Fruit fly (Drosophila melanogaster): ENCODE data around the gene VhaPPA1-1.

DNA sequence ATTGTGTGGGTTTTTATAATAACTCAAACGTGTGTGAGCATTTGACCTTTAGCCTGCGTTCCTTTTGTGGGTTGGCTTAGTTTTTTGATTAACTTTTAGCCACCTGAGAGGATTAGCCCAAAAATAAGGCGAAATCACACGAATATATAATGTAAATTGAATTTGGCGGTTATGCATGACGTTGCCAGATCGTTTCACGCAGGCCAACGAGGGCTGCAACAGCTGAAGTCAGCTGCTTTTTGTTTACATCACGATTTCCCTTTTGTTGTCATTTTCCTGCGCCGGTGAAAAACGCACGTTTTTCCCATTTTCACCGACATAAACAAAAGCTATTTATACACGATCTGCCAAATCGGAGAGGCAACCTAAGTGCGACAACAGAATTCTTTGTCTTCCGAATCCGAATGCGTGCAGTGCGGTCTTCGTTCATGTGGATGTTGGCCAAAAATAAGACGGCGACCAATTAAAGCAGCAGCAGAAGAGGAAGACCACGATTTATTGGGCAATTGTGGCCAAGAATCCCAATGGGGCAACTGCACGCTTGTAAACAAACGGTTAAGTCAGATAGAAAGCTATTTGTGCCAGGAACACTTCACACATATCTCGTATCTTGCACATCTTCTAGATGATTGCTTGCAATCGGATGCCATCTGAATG lies 24.5 kb downstream of the VhaPPA1-1 start, which contains the start of gene CG3631:
- TF ChIP-seq CTCF (optimal IDR thresholded peaks at IDR 0.05) (no peak), CG8478 (optimal IDR thresholded peaks at IDR 0.05) (no peak)
